Fruit fly (Drosophila melanogaster): ENCODE results near the gene CG11585.

CG11585 gene

DNA sequence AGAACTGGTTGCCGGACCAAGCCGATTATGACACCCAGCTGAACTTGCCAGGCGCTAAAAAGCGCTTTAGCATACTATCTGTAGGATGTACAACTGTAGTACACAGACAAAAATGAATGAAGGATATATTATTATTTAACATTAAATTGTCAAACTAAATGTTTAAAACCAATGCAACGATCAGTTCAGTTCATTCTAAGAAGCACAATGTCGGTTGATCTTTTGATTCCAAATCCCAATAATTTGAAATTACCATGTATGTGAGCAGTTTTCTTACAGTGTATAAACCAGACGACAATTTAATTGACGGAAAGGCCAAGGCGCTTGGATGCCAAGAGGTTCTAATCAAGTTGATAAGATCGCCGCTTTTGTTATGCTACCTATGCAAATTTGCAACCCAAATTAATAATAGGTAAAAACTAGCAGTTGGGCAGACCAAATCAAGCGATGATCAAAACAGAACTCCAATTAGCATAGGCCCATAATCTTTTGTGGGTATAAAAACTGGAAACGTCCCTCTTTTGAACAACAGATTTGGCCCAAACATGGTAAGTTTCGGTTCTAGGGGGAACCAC, 20.2 kb upstream of the CG11585 start, which contains the start of gene CG12480:
Gene CG12480, plus strand, starts transcription at position 525 of the 575 bp plus-strand sequence.
- TF ChIP-seq sv (GFP tag; optimal IDR thresholded peaks at IDR 0.05) (peak; percentile 32), Vsx2 (GFP tag; optimal IDR thresholded peaks at IDR 0.05; ENCODE audit: partially characterized antibody) (no peak)

DNA sequence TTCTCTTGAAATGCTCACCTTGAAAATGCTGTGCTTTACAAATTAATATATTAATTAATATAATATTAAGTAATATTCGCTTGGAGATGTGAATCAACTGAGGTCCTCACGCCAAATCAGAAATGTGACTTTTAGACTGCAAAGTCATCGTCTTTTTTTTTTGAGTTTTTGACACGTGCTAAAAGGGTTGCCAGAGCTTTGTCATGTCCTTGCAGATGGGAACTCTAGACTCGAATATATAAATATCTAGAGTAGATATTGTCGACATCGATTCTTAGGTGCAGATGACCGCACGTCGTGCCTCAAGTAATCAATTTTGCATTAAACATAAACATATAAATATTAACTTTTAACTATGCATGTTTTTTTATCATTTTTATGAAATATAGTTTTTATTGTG, 16.8 kb upstream of the CG11585 start, which contains the start of gene betaNACtes1:
Gene betaNACtes1, minus strand, starts transcription at position 101 of the 400 bp plus-strand sequence.
- no peak for TF ChIP-seq lola (GFP tag; optimal IDR thresholded peaks at IDR 0.05)
- no peak for TF ChIP-seq Sp1 (GFP tag; optimal IDR thresholded peaks at IDR 0.05)
- no peak for TF ChIP-seq tai (GFP tag; optimal IDR thresholded peaks at IDR 0.05)
- TF ChIP-seq Hnf4 (GFP tag; optimal IDR thresholded peaks at IDR 0.05): no peak
- no peak for TF ChIP-seq sage (GFP tag; optimal IDR thresholded peaks at IDR 0.05)
- no peak for TF ChIP-seq h (GFP tag; optimal IDR thresholded peaks at IDR 0.05)
- no peak for TF ChIP-seq CrebA (GFP tag; optimal IDR thresholded peaks at IDR 0.05; ENCODE audit: borderline replicate concordance)
- no peak for TF ChIP-seq HLH106 (tag; optimal IDR thresholded peaks at IDR 0.05)
- no peak for TF ChIP-seq GATAd (GFP tag; optimal IDR thresholded peaks at IDR 0.05)
- TF ChIP-seq Dfd (GFP tag; optimal IDR thresholded peaks at IDR 0.05): no peak
- TF ChIP-seq br (GFP tag; optimal IDR thresholded peaks at IDR 0.05): no peak

DNA sequence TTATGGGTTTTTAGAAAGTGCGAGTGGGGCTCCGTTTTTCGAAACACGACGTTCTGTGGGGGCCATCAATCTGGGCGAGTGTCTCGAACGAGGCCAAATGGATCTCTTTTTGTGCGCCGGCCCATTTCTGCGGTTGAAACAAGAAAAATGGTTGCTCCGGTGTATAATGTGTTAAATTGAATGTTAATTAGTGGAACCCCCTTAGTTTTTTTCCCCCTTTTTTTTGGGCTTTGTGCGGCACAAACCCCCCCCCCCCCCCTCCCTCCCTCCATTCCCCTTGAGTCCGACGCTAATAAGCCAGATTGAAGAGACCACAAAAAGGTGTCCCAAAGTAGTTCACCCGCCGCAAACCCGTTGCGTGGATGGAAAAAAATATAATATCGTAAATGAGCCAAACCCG, 15.7 kb upstream of the CG11585 start:
- TF ChIP-seq Vsx2 (GFP tag; optimal IDR thresholded peaks at IDR 0.05; ENCODE audit: partially characterized antibody) (peak; percentile 27), sv (GFP tag; optimal IDR thresholded peaks at IDR 0.05) (no peak)

DNA sequence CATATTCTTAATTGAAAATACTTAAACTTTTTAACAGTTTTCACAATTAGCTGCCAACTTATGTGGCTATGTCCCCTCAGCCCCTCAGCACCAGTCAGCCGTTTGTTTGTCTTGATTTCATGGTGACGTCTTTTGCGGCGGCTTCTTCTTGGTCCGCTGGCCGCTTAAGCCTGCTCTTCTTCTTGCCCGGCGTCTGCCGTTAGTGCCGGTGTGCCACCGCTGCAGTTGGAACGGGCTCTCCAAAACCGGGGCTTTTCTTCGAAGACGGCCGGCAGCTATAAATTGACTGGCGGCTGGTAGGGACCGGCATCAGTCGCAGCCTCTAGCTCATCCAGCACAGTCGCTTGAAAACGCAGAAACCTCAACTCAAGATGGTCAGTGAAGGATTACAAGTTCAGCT, 14.9 kb upstream of the CG11585 start, which contains the start of gene CG1368:
Gene CG1368, plus strand, starts transcription at position 301 of the 400 bp plus-strand sequence.
- TF ChIP-seq HLH106 (tag; optimal IDR thresholded peaks at IDR 0.05) (no peak), Abd-B (GFP tag; optimal IDR thresholded peaks at IDR 0.05) (no peak), Myc (optimal IDR thresholded peaks at IDR 0.05) (no peak), Vsx2 (GFP tag; optimal IDR thresholded peaks at IDR 0.05; ENCODE audit: partially characterized antibody) (no peak), brk (GFP tag; optimal IDR thresholded peaks at IDR 0.05) (no peak)

DNA sequence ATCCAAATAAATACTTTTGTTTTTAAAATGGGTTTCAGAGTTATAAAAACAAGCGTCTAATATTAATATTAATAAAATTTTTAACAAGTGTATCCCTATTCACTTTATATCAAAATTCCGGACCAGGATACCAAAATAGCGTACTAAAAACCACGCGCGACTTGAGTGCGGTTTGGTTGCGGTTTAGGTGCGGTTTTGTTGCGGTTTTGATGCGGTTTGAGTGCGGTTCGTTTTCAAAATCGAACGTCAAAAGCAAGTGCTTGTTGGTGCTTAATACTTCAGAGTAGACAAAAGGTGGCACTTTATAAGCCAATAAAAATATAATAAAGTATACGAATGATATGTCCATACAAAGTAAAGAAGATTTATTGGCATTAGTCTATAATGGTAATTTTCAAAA, 13.7 kb upstream of the CG11585 start:
- TF ChIP-seq CG9705 (GFP tag; optimal IDR thresholded peaks at IDR 0.05) (no peak), psq (GFP tag; optimal IDR thresholded peaks at IDR 0.05) (no peak), lola (GFP tag; optimal IDR thresholded peaks at IDR 0.05) (no peak), woc (GFP tag; optimal IDR thresholded peaks at IDR 0.05) (no peak), CG32264 (GFP tag; optimal IDR thresholded peaks at IDR 0.05) (no peak)

DNA sequence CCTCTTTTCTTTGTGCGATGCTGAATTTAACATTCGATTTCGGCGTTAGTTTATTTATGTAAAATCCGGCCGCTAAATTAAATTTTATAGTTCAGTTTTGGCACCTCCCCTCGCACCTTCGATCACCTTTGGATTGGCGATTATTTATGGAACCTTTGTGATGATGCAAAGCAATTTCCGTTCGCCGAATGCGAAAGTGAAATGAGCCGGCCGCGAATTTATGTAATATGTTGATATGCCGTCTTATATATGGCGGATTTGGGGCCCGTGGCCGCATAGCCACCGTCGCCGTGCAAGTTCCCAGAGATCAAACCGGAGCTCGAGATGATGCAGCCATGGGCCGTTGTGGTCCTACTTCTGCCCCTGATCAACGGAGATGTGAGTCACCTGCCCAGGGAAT, 12.7 kb upstream of the CG11585 start, which contains the start of gene CG11581:
Gene CG11581, plus strand, starts transcription at position 301 of the 400 bp plus-strand sequence.
- TF ChIP-seq brk (GFP tag; optimal IDR thresholded peaks at IDR 0.05) (no peak), dsf (GFP tag; optimal IDR thresholded peaks at IDR 0.05; ENCODE audit: borderline replicate concordance) (no peak), Vsx2 (GFP tag; optimal IDR thresholded peaks at IDR 0.05; ENCODE audit: partially characterized antibody) (no peak), OdsH (GFP tag; optimal IDR thresholded peaks at IDR 0.05) (no peak), Rel (GFP tag; optimal IDR thresholded peaks at IDR 0.05) (no peak), Rel (tag; optimal IDR thresholded peaks at IDR 0.05) (no peak), dl (GFP tag; optimal IDR thresholded peaks at IDR 0.05; ENCODE audit: insufficient read depth in 1 of 2, partially characterized antibody in 2 of 2) (no peak), Dif (GFP tag; optimal IDR thresholded peaks at IDR 0.05; ENCODE audit: partially characterized antibody) (no peak), br (GFP tag; optimal IDR thresholded peaks at IDR 0.05) (no peak), rgr (GFP tag; optimal IDR thresholded peaks at IDR 0.05) (no peak), Hr83 (GFP tag; optimal IDR thresholded peaks at IDR 0.05; ENCODE audit: poor library complexity, severe bottlenecking) (no peak), h (GFP tag; optimal IDR thresholded peaks at IDR 0.05) (no peak)

Measured in whole organism, wandering third instar larva.